Fruit fly (Drosophila melanogaster): ENCODE measurements around the gene ru.
A peak's percentile ranks its signal among the peaks of the same experiment; 100 is the strongest.

ru gene

dm6 chr3L:1323136-1323535 is 47.3 kb upstream of the ru start (continued):
- peak; percentile 57 for TF ChIP-seq CG7556 (GFP tag; optimal IDR thresholded peaks at IDR 0.05)
- peak; percentile 56 for TF ChIP-seq ewg (GFP tag; optimal IDR thresholded peaks at IDR 0.05)
- 0 out of 2 replicates have a peak, but pooled peaks have one; percentile 11 for TF ChIP-seq wor (GFP tag; IDR thresholded peaks at IDR 0.05)
- peak; percentile 64 for TF ChIP-seq CG3407 (GFP tag; optimal IDR thresholded peaks at IDR 0.05)
- peak; percentile 51 for TF ChIP-seq fu2 (GFP tag; optimal IDR thresholded peaks at IDR 0.05)
- TF ChIP-seq ssp (GFP tag; IDR thresholded peaks at IDR 0.05), result peak; percentile 59
- TF ChIP-seq peb (GFP tag; IDR thresholded peaks at IDR 0.05), result peak; percentile 68
- TF ChIP-seq HHEX (GFP tag; optimal IDR thresholded peaks at IDR 0.05), result peak; percentile 25
- peak; percentile 39; the same call in 1 of the 2 replicates for TF ChIP-seq CG32532 (GFP tag; IDR thresholded peaks at IDR 0.05)
- peak; percentile 23; the same call in 1 of the 3 replicates for TF ChIP-seq CG34422 (GFP tag; IDR thresholded peaks at IDR 0.05)
- peak; percentile 79 to 87 for TF ChIP-seq chif (GFP tag; optimal IDR thresholded peaks at IDR 0.05)
- TF ChIP-seq pnt (GFP tag; optimal IDR thresholded peaks at IDR 0.05), result peak; percentile 64
- TF ChIP-seq Bdp1 (GFP tag; optimal IDR thresholded peaks at IDR 0.05), result peak; percentile 12
- peak; percentile 21 for TF ChIP-seq Hand (GFP tag; optimal IDR thresholded peaks at IDR 0.05)
- peak; percentile 47; the same call in 1 of the 2 replicates for TF ChIP-seq E2f2 (GFP tag; IDR thresholded peaks at IDR 0.05)
- TF ChIP-seq CG30403 (GFP tag; optimal IDR thresholded peaks at IDR 0.05), result peak; percentile 68
- no peak for TF ChIP-seq Fer2 (tag; optimal IDR thresholded peaks at IDR 0.05)
- TF ChIP-seq CG1233 (GFP tag; optimal IDR thresholded peaks at IDR 0.05), result peak; percentile 13
- peak; percentile 84 for TF ChIP-seq Xrp1 (GFP tag; IDR thresholded peaks at IDR 0.05)
- peak; percentile 59 for TF ChIP-seq Nf-YB (GFP tag; optimal IDR thresholded peaks at IDR 0.05)
- no peak for TF ChIP-seq sc (optimal IDR thresholded peaks at IDR 0.05)
- TF ChIP-seq sc (GFP tag; optimal IDR thresholded peaks at IDR 0.05), result peak; percentile 82
- peak; percentile 72 for TF ChIP-seq zf30C (GFP tag; optimal IDR thresholded peaks at IDR 0.05)
- no peak for TF ChIP-seq ac (GFP tag; optimal IDR thresholded peaks at IDR 0.05)
- TF ChIP-seq CG2202 (tag; optimal IDR thresholded peaks at IDR 0.05), result peak; percentile 83
- TF ChIP-seq ara (GFP tag; IDR thresholded peaks at IDR 0.05), result peak; percentile 74
- peak; percentile 56 for TF ChIP-seq bcd (GFP tag; optimal IDR thresholded peaks at IDR 0.05)
- no peak for TF ChIP-seq CG42726 (GFP tag; IDR thresholded peaks at IDR 0.05; ENCODE audit: partially characterized antibody)
- no peak for TF ChIP-seq rib (GFP tag; IDR thresholded peaks at IDR 0.05)
- no peak for TF ChIP-seq bigmax (GFP tag; optimal IDR thresholded peaks at IDR 0.05)
- TF ChIP-seq CG17361 (GFP tag; IDR thresholded peaks at IDR 0.05), result peak; percentile 82
- peak; percentile 74 for TF ChIP-seq sisA (GFP tag; IDR thresholded peaks at IDR 0.05)
- no peak for TF ChIP-seq gro (GFP tag; optimal IDR thresholded peaks at IDR 0.05)
- peak; percentile 82 for TF ChIP-seq CG17829 (tag; optimal IDR thresholded peaks at IDR 0.05)
- TF ChIP-seq CG17385 (GFP tag; optimal IDR thresholded peaks at IDR 0.05), result peak; percentile 73
- TF ChIP-seq CG9727 (GFP tag; optimal IDR thresholded peaks at IDR 0.05), result peak; percentile 34
- peak; percentile 43 for TF ChIP-seq CG11398 (GFP tag; optimal IDR thresholded peaks at IDR 0.05)
- no peak for TF ChIP-seq run (tag; optimal IDR thresholded peaks at IDR 0.05)
- TF ChIP-seq yki (optimal IDR thresholded peaks at IDR 0.05), result no peak
- no peak for TF ChIP-seq repo (GFP tag; optimal IDR thresholded peaks at IDR 0.05)
- peak; percentile 76 for TF ChIP-seq Abd-B (GFP tag; optimal IDR thresholded peaks at IDR 0.05)
- TF ChIP-seq CG10267 (tag; optimal IDR thresholded peaks at IDR 0.05), result peak; percentile 63
- no peak for TF ChIP-seq stwl (tag; optimal IDR thresholded peaks at IDR 0.05)
- TF ChIP-seq CG17186 (GFP tag; optimal IDR thresholded peaks at IDR 0.05), result peak; percentile 31
- peak; percentile 86 for TF ChIP-seq kni (GFP tag; optimal IDR thresholded peaks at IDR 0.05)
- no peak for TF ChIP-seq pan (optimal IDR thresholded peaks at IDR 0.05)
- peak in 1 of 2 experiments; percentile 50 for TF ChIP-seq pan (GFP tag; optimal IDR thresholded peaks at IDR 0.05 in 1 of 2, IDR thresholded peaks at IDR 0.05 in 1 of 2)
- TF ChIP-seq CG18619 (GFP tag; optimal IDR thresholded peaks at IDR 0.05), result peak; percentile 5
- TF ChIP-seq gsb-n (tag; optimal IDR thresholded peaks at IDR 0.05), result peak; percentile 75
- TF ChIP-seq crp (GFP tag; optimal IDR thresholded peaks at IDR 0.05), result no peak
- 0 out of 2 replicates have a peak, but pooled peaks have one; percentile 12 for TF ChIP-seq CG1024 (GFP tag; IDR thresholded peaks at IDR 0.05)

All from whole organism, embryonic.